Worm (Caenorhabditis elegans): ENCODE measurements around the gene F01D5.8.
"Not testable (repeated sequence)": the region's sequence is repeated elsewhere in the genome, so short reads cannot be mapped to it uniquely, and the experiment has no call there.

The F01D5.8 gene

DNA sequence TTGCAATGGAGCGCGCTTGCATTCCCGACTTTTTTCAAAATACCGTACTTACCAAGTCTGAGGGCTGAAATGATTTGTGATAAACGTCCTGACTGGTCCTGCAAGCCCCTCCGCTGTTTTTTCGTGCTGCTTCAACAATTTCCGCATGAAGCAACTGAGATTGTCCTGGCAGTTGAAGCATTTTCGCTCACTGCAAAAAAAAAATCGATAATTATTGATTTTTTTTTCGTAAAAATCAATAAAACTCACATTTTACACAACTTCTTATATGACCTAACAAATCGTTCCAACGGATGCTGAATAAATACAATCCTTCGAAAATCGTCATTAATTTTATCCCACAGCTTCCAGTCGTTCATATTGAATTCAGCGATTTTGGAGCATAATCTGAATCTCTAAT, 8.4 kb downstream of the F01D5.8 start:
- TF ChIP-seq lin-15B (tag; optimal IDR thresholded peaks at IDR 0.05): no peak
- no peak for TF ChIP-seq skn-1 (tag; optimal IDR thresholded peaks at IDR 0.05)
- no peak for TF ChIP-seq mml-1 (tag; optimal IDR thresholded peaks at IDR 0.05)
- TF ChIP-seq ceh-28 (tag; optimal IDR thresholded peaks at IDR 0.05): peak; percentile 83

DNA sequence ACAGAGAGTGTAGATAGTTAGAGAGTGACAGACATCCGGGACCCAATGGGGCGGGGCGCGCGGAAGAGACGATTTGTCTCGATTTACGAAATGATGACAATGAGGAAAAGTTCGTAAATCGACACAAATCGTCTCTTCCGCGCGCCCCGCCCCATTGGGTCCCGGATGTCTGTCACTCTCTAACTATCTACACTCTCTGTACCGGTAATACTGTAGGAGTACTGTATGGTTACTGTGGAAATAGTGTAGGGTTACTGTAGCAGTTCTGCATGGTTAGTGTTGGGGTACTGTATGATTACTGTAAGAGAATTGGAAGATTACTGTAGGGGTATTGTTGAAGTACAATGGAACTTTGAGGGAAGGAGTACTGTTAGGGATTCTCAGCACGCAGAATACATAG, 10.7 kb downstream of the F01D5.8 start, which contains the start of gene F01D5.10:
Gene F01D5.10 (minus strand): TSS at position 101 of the 400 bp plus-strand sequence.
- TF ChIP-seq lin-15B, egl-5, egl-27 (tag; optimal IDR thresholded peaks at IDR 0.05): not testable (repeated sequence)

DNA sequence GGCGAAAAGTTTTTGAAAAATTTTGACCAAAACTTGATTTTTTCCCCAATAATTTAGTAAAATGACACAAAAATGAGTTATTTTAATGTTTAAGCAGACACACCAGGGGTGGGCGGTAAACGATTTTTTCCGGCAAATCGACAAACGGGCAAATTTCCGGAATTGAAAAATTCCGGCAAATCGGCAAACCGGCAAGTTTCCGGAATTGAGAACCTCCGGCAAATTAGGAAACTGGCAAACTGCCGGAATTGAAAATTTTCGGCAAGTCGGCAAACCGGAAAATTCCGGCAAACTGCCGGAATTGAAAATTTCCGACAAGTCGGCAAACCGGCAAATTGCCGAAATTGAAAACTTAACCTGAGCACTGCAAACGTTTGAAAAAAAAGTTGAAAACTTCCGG, 22.2 kb downstream of the F01D5.8 start:
- TF ChIP-seq ama-1 (optimal IDR thresholded peaks at IDR 0.05) (no peak), ceh-16 (tag; optimal IDR thresholded peaks at IDR 0.05) (no peak), eor-1 (tag; optimal IDR thresholded peaks at IDR 0.05) (no peak), elt-2 (tag; optimal IDR thresholded peaks at IDR 0.05) (peak; percentile 10), nhr-77 (tag; optimal IDR thresholded peaks at IDR 0.05) (no peak), nhr-43 (tag; optimal IDR thresholded peaks at IDR 0.05; ENCODE audit: poor library complexity, severe bottlenecking) (peak; percentile 6), unc-62 (GFP tag; optimal IDR thresholded peaks at IDR 0.05) (no peak), ZK546.5 (tag; optimal IDR thresholded peaks at IDR 0.05) (no peak), nhr-237 (tag; optimal IDR thresholded peaks at IDR 0.05) (no peak)

DNA sequence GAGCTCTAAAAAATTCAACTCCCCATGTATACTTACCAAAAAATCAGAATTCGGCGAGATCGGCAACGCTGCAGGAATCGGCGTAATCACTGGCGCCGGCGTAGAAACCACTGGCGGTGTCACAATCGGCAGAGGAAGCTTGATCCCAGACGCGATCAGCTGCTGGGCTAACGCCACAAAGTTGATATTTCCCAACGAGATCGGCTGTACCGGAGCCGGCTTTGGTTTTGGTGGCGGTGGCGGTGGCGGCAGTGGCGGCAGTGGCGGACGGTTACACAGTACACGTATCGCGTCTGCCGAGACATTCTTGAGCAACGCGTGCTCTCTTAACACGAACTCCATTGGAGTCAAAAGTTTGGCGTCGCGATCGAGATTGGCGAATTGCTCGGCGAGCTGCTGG, 24.1 kb downstream of the F01D5.8 start:
- TF ChIP-seq unc-39 (tag; optimal IDR thresholded peaks at IDR 0.05) (no peak), fkh-2 (tag; optimal IDR thresholded peaks at IDR 0.05) (no peak), nhr-12 (tag; optimal IDR thresholded peaks at IDR 0.05) (no peak), hmg-11 (tag; optimal IDR thresholded peaks at IDR 0.05) (no peak), mml-1 (tag; optimal IDR thresholded peaks at IDR 0.05) (no peak), egl-27 (tag; optimal IDR thresholded peaks at IDR 0.05) (no peak), nhr-25 (tag; optimal IDR thresholded peaks at IDR 0.05) (no peak), fos-1 (tag; optimal IDR thresholded peaks at IDR 0.05) (no peak), lsy-12 (tag; optimal IDR thresholded peaks at IDR 0.05) (no peak), zag-1 (tag; optimal IDR thresholded peaks at IDR 0.05) (no peak), ceh-9 (tag; optimal IDR thresholded peaks at IDR 0.05) (no peak)

DNA sequence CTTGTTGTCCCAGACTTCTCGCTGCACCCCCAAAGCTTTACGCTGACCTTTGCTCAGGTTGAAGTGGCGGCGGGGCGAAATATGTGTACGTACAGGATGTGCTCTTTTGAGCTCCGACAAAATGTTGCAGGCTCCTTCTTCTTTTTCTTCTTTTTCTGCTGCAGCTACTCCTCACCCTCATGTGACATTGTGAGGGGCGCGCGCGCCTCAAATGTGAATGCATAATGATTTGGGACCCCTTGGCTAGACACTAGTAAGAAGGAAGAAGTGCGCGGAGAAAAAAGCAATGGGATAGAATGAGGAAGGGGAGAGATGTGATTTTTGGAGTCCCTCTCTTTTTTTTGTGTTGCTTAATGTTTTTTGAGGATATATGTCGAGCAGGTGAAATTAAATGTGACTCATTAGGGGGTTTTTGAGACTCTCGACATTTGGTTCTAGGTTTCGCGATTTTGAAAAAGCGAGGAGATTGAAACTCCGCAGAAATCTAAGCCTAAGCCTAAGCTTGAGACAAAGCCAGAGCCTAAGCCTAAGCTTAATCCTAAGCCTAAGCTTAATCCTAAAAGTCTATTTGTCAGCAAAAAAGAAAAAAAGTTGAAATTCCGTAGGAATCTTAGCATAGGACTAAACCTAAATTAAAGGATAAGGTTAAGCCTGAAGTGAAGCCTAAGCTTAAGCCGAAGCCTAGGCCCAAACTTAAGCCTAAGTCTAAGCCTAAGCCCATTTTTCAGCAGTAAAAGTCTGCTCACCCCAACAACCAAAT, 26.4 kb downstream of the F01D5.8 start:
- TF ChIP-seq ztf-4 (tag; optimal IDR thresholded peaks at IDR 0.05): no peak
- no peak for TF ChIP-seq ztf-11 (tag; optimal IDR thresholded peaks at IDR 0.05)
- TF ChIP-seq sea-2 (GFP tag; optimal IDR thresholded peaks at IDR 0.05): no peak
- no peak for TF ChIP-seq lsy-12 (tag; optimal IDR thresholded peaks at IDR 0.05)
- TF ChIP-seq elt-2 (tag; optimal IDR thresholded peaks at IDR 0.05): no peak
- no peak for TF ChIP-seq nhr-43 (tag; optimal IDR thresholded peaks at IDR 0.05; ENCODE audit: poor library complexity, severe bottlenecking)
- no peak for TF ChIP-seq R02D3.7 (tag; optimal IDR thresholded peaks at IDR 0.05)
- TF ChIP-seq elt-3 (tag; optimal IDR thresholded peaks at IDR 0.05): no peak
- no peak for TF ChIP-seq ZK546.5 (tag; optimal IDR thresholded peaks at IDR 0.05)
- TF ChIP-seq lin-15B (tag; optimal IDR thresholded peaks at IDR 0.05): no peak
- no peak for TF ChIP-seq eor-1 (tag; optimal IDR thresholded peaks at IDR 0.05)
- peak; percentile 83 for TF ChIP-seq lin-39 (tag; optimal IDR thresholded peaks at IDR 0.05)
- TF ChIP-seq fkh-10 (GFP tag; optimal IDR thresholded peaks at IDR 0.05): peak; percentile 83
- TF ChIP-seq tbx-2 (tag; optimal IDR thresholded peaks at IDR 0.05): no peak
- TF ChIP-seq hmg-11 (tag; optimal IDR thresholded peaks at IDR 0.05): peak; percentile 10
- TF ChIP-seq zag-1 (tag; optimal IDR thresholded peaks at IDR 0.05): no peak
- no peak for TF ChIP-seq unc-62 (GFP tag; optimal IDR thresholded peaks at IDR 0.05)
- TF ChIP-seq nfya-1 (tag; optimal IDR thresholded peaks at IDR 0.05; ENCODE audit: insufficient read depth): peak; percentile 61
- TF ChIP-seq fkh-2 (tag; optimal IDR thresholded peaks at IDR 0.05): no peak
- no peak for TF ChIP-seq ceh-28 (tag; optimal IDR thresholded peaks at IDR 0.05)
- no peak for TF ChIP-seq snpc-4 (tag; optimal IDR thresholded peaks at IDR 0.05)
- no peak for TF ChIP-seq nhr-77 (tag; optimal IDR thresholded peaks at IDR 0.05)
- TF ChIP-seq egl-27 (tag; optimal IDR thresholded peaks at IDR 0.05): no peak
- TF ChIP-seq nhr-237 (tag; optimal IDR thresholded peaks at IDR 0.05): no peak
- TF ChIP-seq mdl-1 (tag; optimal IDR thresholded peaks at IDR 0.05): no peak
- no peak for TF ChIP-seq unc-39 (tag; optimal IDR thresholded peaks at IDR 0.05)
